Worm (Caenorhabditis elegans) whole organism, young adult: ENCODE data around the gene flp-25.

ENCODE experiments used
- C17E4.6 ChIP-seq: fragments of 200-800 bp; sonication (Bioruptor generic); IDR thresholded peaks from 2 replicates; pipeline ENCODE4 v1.3.6; 2022; ENCODE audit warnings: missing genetic modification reagents, missing genetic modification characterization, missing compliant biosample characterization
- D2030.7 ChIP-seq: fragments of 200-800 bp; sonication (Bioruptor generic); IDR thresholded peaks from 2 replicates; pipeline ENCODE4 v1.3.6; 2022; ENCODE audit warnings: missing genetic modification reagents, missing genetic modification characterization, missing compliant biosample characterization
- F22D6.2 ChIP-seq: sonication (generic microtip); optimal IDR thresholded peaks from 2 replicates; lab custom pipeline; 2016; ENCODE audit warnings: mild to moderate bottlenecking, missing genetic modification characterization, missing compliant biosample characterization
- F23B12.7 ChIP-seq: sonication (generic microtip); optimal IDR thresholded peaks from 2 replicates; lab custom pipeline; 2017; ENCODE audit warnings: missing genetic modification characterization, mild to moderate bottlenecking, missing compliant biosample characterization, antibody characterized with exemption, moderate library complexity; ENCODE audit not compliant: insufficient read depth
- F39B2.1 ChIP-seq: fragments of 200-800 bp; sonication (Bioruptor generic); IDR thresholded peaks from 2 replicates; pipeline ENCODE4 v1.3.6; 2022; ENCODE audit warnings: missing genetic modification reagents, missing genetic modification characterization, missing compliant biosample characterization
- F57C9.4 ChIP-seq: sonication (generic microtip); optimal IDR thresholded peaks from 2 replicates; lab custom pipeline; 2017; ENCODE audit warnings: mild to moderate bottlenecking, missing genetic modification characterization, missing compliant biosample characterization
- K11D2.4 ChIP-seq: fragments of 200-800 bp; sonication (Bioruptor generic); IDR thresholded peaks from 2 replicates; pipeline ENCODE4 v1.3.6; 2022; ENCODE audit warnings: missing genetic modification reagents, missing genetic modification characterization, missing compliant biosample characterization
- Y53G8AR.9 ChIP-seq: fragments of 200-800 bp; sonication (Bioruptor generic); conservative IDR thresholded peaks from 2 replicates; pipeline ENCODE4 v1.3.6; 2022; ENCODE audit warnings: missing genetic modification reagents, missing genetic modification characterization, missing compliant biosample characterization
- Y79H2A.3 ChIP-seq: fragments of 200-800 bp; sonication (Bioruptor generic); conservative IDR thresholded peaks from 2 replicates; pipeline ENCODE4 v1.3.6; 2022; ENCODE audit warnings: missing genetic modification reagents, missing genetic modification characterization, missing compliant biosample characterization
- ZK185.1 ChIP-seq: sonication (generic microtip); optimal IDR thresholded peaks from 2 replicates; lab custom pipeline; 2016; ENCODE audit warnings: mild to moderate bottlenecking, missing genetic modification characterization, missing compliant biosample characterization; ENCODE audit not compliant: poor library complexity, severe bottlenecking
- atf-7 ChIP-seq: sonication (generic microtip); optimal IDR thresholded peaks from 2 replicates; lab custom pipeline; 2017; ENCODE audit warnings: mild to moderate bottlenecking, missing genetic modification characterization, missing compliant biosample characterization
- athp-1 ChIP-seq: sonication (generic microtip); optimal IDR thresholded peaks from 2 replicates; lab custom pipeline; 2017; ENCODE audit warnings: mild to moderate bottlenecking, missing genetic modification characterization, missing compliant biosample characterization
- attf-6 ChIP-seq: fragments of 200-800 bp; sonication (Bioruptor generic); IDR thresholded peaks from 2 replicates; pipeline ENCODE4 v1.3.6; 2022; ENCODE audit warnings: missing genetic modification reagents, missing genetic modification characterization, missing compliant biosample characterization
- bed-2 ChIP-seq: fragments of 200-800 bp; sonication (Bioruptor generic); IDR thresholded peaks from 2 replicates; pipeline ENCODE4 v1.3.6; 2022; ENCODE audit warnings: missing genetic modification reagents, missing genetic modification characterization, missing compliant biosample characterization
- ceh-100 ChIP-seq: fragments of 200-800 bp; sonication (Bioruptor generic); IDR thresholded peaks from 2 replicates; pipeline ENCODE4 v1.3.6; 2022; ENCODE audit warnings: missing genetic modification reagents, missing genetic modification characterization, missing compliant biosample characterization
- ceh-79 ChIP-seq: sonication (generic microtip); optimal IDR thresholded peaks from 2 replicates; lab custom pipeline; 2017; ENCODE audit warnings: mild to moderate bottlenecking, missing genetic modification characterization, missing compliant biosample characterization
- dox-1 ChIP-seq: fragments of 200-800 bp; sonication (Bioruptor generic); IDR thresholded peaks from 2 replicates; pipeline ENCODE4 v1.3.6; 2022; ENCODE audit warnings: missing genetic modification reagents, missing genetic modification characterization, missing compliant biosample characterization
- dpff-1 ChIP-seq: sonication (generic microtip); optimal IDR thresholded peaks from 2 replicates; lab custom pipeline; 2017; ENCODE audit warnings: mild to moderate bottlenecking, missing genetic modification characterization, missing compliant biosample characterization
- efl-1 ChIP-seq: fragments of 150-350 bp; optimal IDR thresholded peaks from 2 replicates; lab custom pipeline; 2014; ENCODE audit warnings: missing biosample characterization, missing genetic modification reagents, missing genetic modification characterization
- egl-44 ChIP-seq: fragments of 200-800 bp; sonication (Bioruptor generic); IDR thresholded peaks from 2 replicates; pipeline ENCODE4 v1.3.6; 2022; ENCODE audit warnings: missing genetic modification reagents, missing genetic modification characterization, missing compliant biosample characterization
- egrh-3 ChIP-seq: fragments of 200-800 bp; sonication (Bioruptor generic); IDR thresholded peaks from 2 replicates; pipeline ENCODE4 v1.3.6; 2022; ENCODE audit warnings: missing genetic modification reagents, missing genetic modification characterization, missing compliant biosample characterization
- ets-4 ChIP-seq: fragments of 200-800 bp; sonication (Bioruptor generic); optimal IDR thresholded peaks from 2 replicates; lab custom pipeline; 2018; ENCODE audit warnings: mild to moderate bottlenecking, missing genetic modification characterization, missing compliant biosample characterization
- hlh-26 ChIP-seq: fragments of 200-800 bp; sonication (Bioruptor generic); conservative IDR thresholded peaks from 2 replicates; pipeline ENCODE4 v1.3.6; 2022; ENCODE audit warnings: missing genetic modification reagents, missing genetic modification characterization, missing compliant biosample characterization
- lag-1 ChIP-seq: fragments of 200-800 bp; sonication (Bioruptor generic); IDR thresholded peaks from 2 replicates; pipeline ENCODE4 v1.3.6; 2022; ENCODE audit warnings: missing genetic modification reagents, missing genetic modification characterization, missing compliant biosample characterization
- let-607 ChIP-seq, 2 experiments: fragments of 200-800 bp in 1 of 2; sonication (Bioruptor generic) in 1 of 2; sonication (generic microtip) in 1 of 2; optimal IDR thresholded peaks; 2 replicates each; lab custom pipeline; 2016 to 2018; ENCODE audit warnings: mild to moderate bottlenecking in 2 of 2, missing compliant biosample characterization in 2 of 2, missing genetic modification characterization in 2 of 2, moderate library complexity in 2 of 2, missing genotype in 1 of 2
- lin-35 ChIP-seq, 3 experiments: fragments of 150-350 bp in 2 of 3; sonication (generic microtip) in 1 of 3; optimal IDR thresholded peaks; 2 replicates each; lab custom pipeline; 2014 to 2018; ENCODE audit warnings: missing biosample characterization in 3 of 3, missing genetic modification characterization in 3 of 3, missing genetic modification reagents in 3 of 3
- lin-40 ChIP-seq: sonication (generic microtip); optimal IDR thresholded peaks from 2 replicates; lab custom pipeline; 2016; ENCODE audit warnings: missing genetic modification characterization, mild to moderate bottlenecking, missing compliant biosample characterization, missing genotype, missing genetic modification reagents
- lir-1 ChIP-seq: fragments of 200-800 bp; sonication (Bioruptor generic); conservative IDR thresholded peaks from 2 replicates; pipeline ENCODE4 v1.3.6; 2022; ENCODE audit warnings: missing genetic modification reagents, missing genetic modification characterization, missing compliant biosample characterization
- madf-6 ChIP-seq: fragments of 200-800 bp; sonication (Bioruptor generic); IDR thresholded peaks from 2 replicates; pipeline ENCODE4 v1.3.6; 2022; ENCODE audit warnings: missing genetic modification reagents, missing genetic modification characterization, missing compliant biosample characterization
- madf-8 ChIP-seq: fragments of 200-800 bp; sonication (Bioruptor generic); conservative IDR thresholded peaks from 2 replicates; pipeline ENCODE4 v1.3.6; 2022; ENCODE audit warnings: missing genetic modification reagents, missing genetic modification characterization, missing compliant biosample characterization
- mcd-1 ChIP-seq: fragments of 200-800 bp; sonication (Bioruptor generic); IDR thresholded peaks from 2 replicates; pipeline ENCODE4 v1.3.6; 2022; ENCODE audit warnings: missing genetic modification reagents, missing genetic modification characterization, missing compliant biosample characterization
- mxl-1 ChIP-seq: sonication (generic microtip); optimal IDR thresholded peaks from 2 replicates; lab custom pipeline; 2016; ENCODE audit warnings: missing genetic modification characterization, missing compliant biosample characterization
- nfyb-1 ChIP-seq: fragments of 200-800 bp; sonication (Bioruptor generic); IDR thresholded peaks from 2 replicates; pipeline ENCODE4 v1.3.6; 2022; ENCODE audit warnings: missing genetic modification reagents, missing genetic modification characterization, missing compliant biosample characterization
- nhr-80 ChIP-seq: sonication (generic microtip); optimal IDR thresholded peaks from 2 replicates; lab custom pipeline; 2016; ENCODE audit warnings: missing genetic modification characterization, missing compliant biosample characterization
- pbrm-1 ChIP-seq: fragments of 200-800 bp; sonication (Bioruptor generic); IDR thresholded peaks from 2 replicates; pipeline ENCODE4 v1.3.6; 2022; ENCODE audit warnings: missing genetic modification reagents, missing genetic modification characterization, missing compliant biosample characterization
- pha-4 ChIP-seq: fragments of 150-350 bp; sonication (generic microtip); optimal IDR thresholded peaks from 2 replicates; lab custom pipeline; 2014; ENCODE audit warnings: missing biosample characterization, missing genetic modification reagents, missing genetic modification characterization
- snpc-1.3 ChIP-seq: sonication (generic microtip); optimal IDR thresholded peaks from 2 replicates; lab custom pipeline; 2017; ENCODE audit warnings: missing genetic modification characterization, mild to moderate bottlenecking, missing compliant biosample characterization, antibody characterized with exemption, moderate library complexity, missing genotype, missing genetic modification reagents; ENCODE audit not compliant: insufficient read depth
- sptf-2 ChIP-seq: fragments of 200-800 bp; sonication (Bioruptor generic); optimal IDR thresholded peaks from 2 replicates; lab custom pipeline; 2018; ENCODE audit warnings: mild to moderate bottlenecking, missing genetic modification characterization, missing compliant biosample characterization
- tbx-9 ChIP-seq: sonication (generic microtip); optimal IDR thresholded peaks from 2 replicates; lab custom pipeline; 2016; ENCODE audit warnings: borderline replicate concordance, missing genetic modification characterization, inconsistent platforms, missing compliant biosample characterization
- unc-62 ChIP-seq: fragments of 150-350 bp; optimal IDR thresholded peaks from 2 replicates; lab custom pipeline; 2014; ENCODE audit warnings: missing biosample characterization, missing genetic modification reagents, missing genetic modification characterization
- zim-3 ChIP-seq: sonication (generic microtip); optimal IDR thresholded peaks from 2 replicates; lab custom pipeline; 2017; ENCODE audit warnings: mild to moderate bottlenecking, missing genetic modification characterization, moderate library complexity, missing compliant biosample characterization

Gene flp-25

DNA sequence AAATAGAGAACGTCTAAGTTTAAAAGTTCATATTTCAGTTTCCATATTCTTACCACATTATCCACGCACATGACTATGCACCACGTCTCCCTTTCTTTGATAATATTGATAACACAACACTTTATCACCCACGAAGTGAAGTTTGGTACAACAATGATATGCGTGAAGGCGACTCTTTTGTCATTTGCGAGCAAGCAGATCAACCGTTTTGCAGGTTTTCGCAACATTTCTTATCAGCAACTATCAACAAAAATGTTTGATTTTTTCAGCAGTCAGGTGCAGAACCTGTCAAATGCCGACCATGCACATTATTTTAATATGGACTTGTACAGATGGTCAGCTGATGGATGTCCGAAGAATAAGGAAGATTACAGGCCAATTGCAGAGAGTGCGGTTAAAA is 34.8 kb upstream of the flp-25 start (continued):
- TF ChIP-seq F39B2.1 (GFP tag; lab: Robert Waterston, UW) (no peak), hlh-26 (GFP tag; lab: Robert Waterston, UW) (no peak), bed-2 (GFP tag; lab: Robert Waterston, UW) (no peak), mcd-1 (GFP tag; lab: Robert Waterston, UW) (no peak), madf-6 (GFP tag; lab: Robert Waterston, UW) (no peak), ets-4 (GFP tag; lab: Kevin White, UChicago) (peak; percentile 76), tbx-9 (tag; lab: Kevin White, UChicago) (no peak), nhr-80 (peak; percentile 98), attf-6 (no peak), K11D2.4 (no peak), efl-1 (GFP tag; lab: Kevin White, UChicago) (no peak), pha-4 (tag; lab: Kevin White, UChicago) (peak; percentile 52), sptf-2 (GFP tag; lab: Kevin White, UChicago) (no peak), athp-1 (tag; lab: Kevin White, UChicago) (no peak), egrh-3 (GFP tag; lab: Robert Waterston, UW) (no peak), ceh-100 (no peak), Y79H2A.3 (GFP tag; lab: Robert Waterston, UW) (no peak), madf-8 (GFP tag; lab: Robert Waterston, UW) (no peak), lin-35 (GFP tag; optimal IDR thresholded peaks at IDR 0.05; lab: Kevin White, UChicago) (no peak), ZK185.1 (no peak), lin-40 (tag; lab: Kevin White, UChicago) (no peak), F23B12.7 (tag; lab: Kevin White, UChicago) (no peak), pbrm-1 (GFP tag; lab: Robert Waterston, UW) (no peak), dpff-1 (tag; lab: Kevin White, UChicago) (no peak), ceh-79 (no peak), zim-3 (no peak), unc-62 (peak; percentile 12), lir-1 (no peak), C17E4.6 (GFP tag; lab: Robert Waterston, UW) (no peak), mxl-1 (tag; lab: Kevin White, UChicago) (no peak), dox-1 (GFP tag; lab: Robert Waterston, UW) (peak; percentile 65), F22D6.2 (tag; lab: Kevin White, UChicago) (no peak), nfyb-1 (GFP tag; lab: Robert Waterston, UW) (0 out of 2 replicates have a peak, but pooled peaks have one; percentile 52), D2030.7 (no peak), atf-7 (tag; lab: Kevin White, UChicago) (peak; percentile 61), egl-44 (no peak), lag-1 (no peak), Y53G8AR.9 (GFP tag; lab: Robert Waterston, UW) (no peak), snpc-1.3 (tag; lab: Kevin White, UChicago) (no peak), let-607 (tag; optimal IDR thresholded peaks at IDR 0.05; lab: Kevin White, UChicago) (peak; percentile 41 to 51), F57C9.4 (tag; lab: Kevin White, UChicago) (no peak)
